Fruit fly (Drosophila melanogaster) whole organism, embryonic: Measurements from ENCODE around the gene CG4629.

ENCODE experiments used
- Atf3 ChIP-seq: fragments of 200-800 bp; sonication (Bioruptor generic); optimal IDR thresholded peaks from 3 replicates; lab custom pipeline; 2016; ENCODE audit warnings: missing biosample characterization, missing genetic modification characterization
- CG11247 ChIP-seq: fragments of 200-800 bp; sonication (Bioruptor generic); IDR thresholded peaks from 2 replicates; pipeline ENCODE4 v1.3.6; 2022; ENCODE audit warnings: missing biosample characterization, missing genetic modification characterization
- CG11696 ChIP-seq: fragments of 200-800 bp; sonication (Bioruptor generic); IDR thresholded peaks from 2 replicates; pipeline ENCODE4 v1.3.6; 2022; ENCODE audit warnings: missing biosample characterization, missing genetic modification characterization
- CG1233 ChIP-seq: fragments of 200-800 bp; sonication (Bioruptor generic); optimal IDR thresholded peaks from 4 replicates; lab custom pipeline; 2018; ENCODE audit warnings: missing biosample characterization, mild to moderate bottlenecking, missing genetic modification characterization
- CG12769 ChIP-seq: fragments of 200-800 bp; sonication (Bioruptor generic); optimal IDR thresholded peaks from 2 replicates; lab custom pipeline; 2019; ENCODE audit warnings: missing biosample characterization, mild to moderate bottlenecking, missing genetic modification characterization, moderate library complexity
- CG14667 ChIP-seq: fragments of 200-800 bp; sonication (Bioruptor generic); IDR thresholded peaks from 2 replicates; pipeline ENCODE4 v1.3.6; 2022; ENCODE audit warnings: missing biosample characterization, missing genetic modification characterization
- CG14710 ChIP-seq: fragments of 200-800 bp; sonication (Bioruptor generic); optimal IDR thresholded peaks from 3 replicates; lab custom pipeline; 2019; ENCODE audit warnings: missing biosample characterization, mild to moderate bottlenecking, missing genetic modification characterization, moderate library complexity
- CG14860 ChIP-seq: fragments of 200-800 bp; sonication (Bioruptor generic); IDR thresholded peaks from 3 replicates; pipeline ENCODE4 v1.3.6; 2022; ENCODE audit warnings: missing biosample characterization, missing genetic modification characterization; ENCODE audit not compliant: partially characterized antibody
- CG1647 ChIP-seq: fragments of 200-800 bp; sonication (Bioruptor generic); optimal IDR thresholded peaks from 3 replicates; lab custom pipeline; 2016; ENCODE audit warnings: missing biosample characterization, missing genetic modification characterization
- CG17361 ChIP-seq: fragments of 200-800 bp; sonication (Bioruptor generic); IDR thresholded peaks from 3 replicates; pipeline ENCODE4 v1.3.6; 2022; ENCODE audit warnings: missing biosample characterization, missing genetic modification characterization
- CG18599 ChIP-seq: fragments of 200-800 bp; sonication (Bioruptor generic); optimal IDR thresholded peaks from 3 replicates; lab custom pipeline; 2017; ENCODE audit warnings: missing biosample characterization, missing genetic modification characterization, mild to moderate bottlenecking, moderate library complexity, missing genetic modification reagents
- CG2116 ChIP-seq: fragments of 200-800 bp; sonication (Bioruptor generic); optimal IDR thresholded peaks from 3 replicates; lab custom pipeline; 2018; ENCODE audit warnings: missing biosample characterization, mild to moderate bottlenecking, missing genetic modification characterization
- CG2712 ChIP-seq: fragments of 200-800 bp; optimal IDR thresholded peaks from 3 replicates; lab custom pipeline; 2019; ENCODE audit warnings: missing biosample characterization, mild to moderate bottlenecking, missing genetic modification characterization, moderate library complexity
- CG2889 ChIP-seq: fragments of 200-800 bp; sonication (Bioruptor generic); IDR thresholded peaks from 3 replicates; pipeline ENCODE4 v1.3.6; 2022; ENCODE audit warnings: missing biosample characterization, missing genetic modification characterization
- CG30431 ChIP-seq: fragments of 200-800 bp; sonication (Bioruptor generic); optimal IDR thresholded peaks from 2 replicates; lab custom pipeline; 2017; ENCODE audit warnings: missing biosample characterization, missing genetic modification characterization
- CG31365 ChIP-seq: fragments of 200-800 bp; sonication (Bioruptor generic); optimal IDR thresholded peaks from 2 replicates; lab custom pipeline; 2018; ENCODE audit warnings: missing biosample characterization, mild to moderate bottlenecking, missing genetic modification characterization
- CG4360 ChIP-seq: fragments of 200-800 bp; sonication (Bioruptor generic); IDR thresholded peaks from 2 replicates; pipeline ENCODE4 v1.3.6; 2022; ENCODE audit warnings: missing biosample characterization, missing genetic modification characterization
- CG4730 ChIP-seq: fragments of 200-800 bp; sonication (Bioruptor generic); IDR thresholded peaks from 2 replicates; pipeline ENCODE4 v1.3.6; 2022; ENCODE audit warnings: missing biosample characterization, missing genetic modification characterization
- CG6272 ChIP-seq: fragments of 200-800 bp; sonication (Bioruptor generic); IDR thresholded peaks from 2 replicates; pipeline ENCODE4 v1.3.6; 2022; ENCODE audit warnings: missing biosample characterization, missing genetic modification characterization
- CG6791 ChIP-seq: fragments of 200-800 bp; sonication (Bioruptor generic); IDR thresholded peaks from 3 replicates; pipeline ENCODE4 v1.3.6; 2022; ENCODE audit warnings: missing biosample characterization, missing genetic modification characterization; ENCODE audit not compliant: partially characterized antibody
- CG8765 ChIP-seq: fragments of 200-800 bp; sonication (Bioruptor generic); IDR thresholded peaks from 2 replicates; pipeline ENCODE4 v1.3.6; 2022; ENCODE audit warnings: missing biosample characterization, missing genetic modification characterization
- CoRest ChIP-seq: fragments of 200-800 bp; sonication (Bioruptor generic); optimal IDR thresholded peaks from 3 replicates; lab custom pipeline; 2018; ENCODE audit warnings: missing biosample characterization, mild to moderate bottlenecking, missing genetic modification characterization, moderate library complexity
- Dp ChIP-seq: fragments of 200-800 bp; sonication (Bioruptor generic); optimal IDR thresholded peaks from 2 replicates; lab custom pipeline; 2018; ENCODE audit warnings: missing biosample characterization, mild to moderate bottlenecking, missing genetic modification characterization, moderate library complexity
- GATAe ChIP-seq: fragments of 200-800 bp; sonication (Bioruptor generic); conservative IDR thresholded peaks from 2 replicates; pipeline ENCODE4 v1.3.6; 2022; ENCODE audit warnings: missing biosample characterization, missing genetic modification characterization
- HLH4C ChIP-seq: fragments of 200-800 bp; sonication (Bioruptor generic); IDR thresholded peaks from 3 replicates; pipeline ENCODE4 v1.3.6; 2022; ENCODE audit warnings: missing biosample characterization, missing genetic modification characterization; ENCODE audit not compliant: partially characterized antibody
- HmgZ ChIP-seq: fragments of 200-800 bp; sonication (Bioruptor generic); optimal IDR thresholded peaks from 2 replicates; lab custom pipeline; 2018; ENCODE audit warnings: missing biosample characterization, mild to moderate bottlenecking, missing genetic modification characterization
- Hsf ChIP-seq: fragments of 200-800 bp; sonication (Bioruptor generic); optimal IDR thresholded peaks from 3 replicates; lab custom pipeline; 2016; ENCODE audit warnings: missing biosample characterization, missing genetic modification characterization
- Jarid2 ChIP-seq: fragments of 200-800 bp; sonication (Bioruptor generic); optimal IDR thresholded peaks from 3 replicates; lab custom pipeline; 2017; ENCODE audit warnings: mild to moderate bottlenecking, missing biosample characterization, missing genetic modification reagents, missing genetic modification characterization
- MBD-R2 ChIP-seq: fragments of 200-800 bp; sonication (Bioruptor generic); IDR thresholded peaks from 2 replicates; pipeline ENCODE4 v1.3.6; 2022; ENCODE audit warnings: missing biosample characterization, missing genetic modification characterization
- Max ChIP-seq: fragments of 200-800 bp; sonication (Bioruptor generic); optimal IDR thresholded peaks from 2 replicates; lab custom pipeline; 2016; ENCODE audit warnings: missing biosample characterization, mild to moderate bottlenecking, missing genetic modification characterization
- Meics ChIP-seq: fragments of 200-800 bp; sonication (Bioruptor generic); optimal IDR thresholded peaks from 2 replicates; lab custom pipeline; 2017; ENCODE audit warnings: missing biosample characterization, mild to moderate bottlenecking, missing genetic modification characterization
- NFAT ChIP-seq: fragments of 200-800 bp; sonication (Bioruptor generic); IDR thresholded peaks from 2 replicates; pipeline ENCODE4 v1.3.6; 2022; ENCODE audit warnings: missing biosample characterization, missing genetic modification characterization
- NfI ChIP-seq: fragments of 200-800 bp; sonication (Bioruptor generic); optimal IDR thresholded peaks from 3 replicates; lab custom pipeline; 2018; ENCODE audit warnings: missing biosample characterization, mild to moderate bottlenecking, missing genetic modification characterization, moderate library complexity
- Oaz ChIP-seq: fragments of 200-800 bp; sonication (Bioruptor generic); IDR thresholded peaks from 2 replicates; pipeline ENCODE4 v1.3.6; 2022; ENCODE audit warnings: missing biosample characterization, missing genetic modification characterization
- Side ChIP-seq: fragments of 200-800 bp; sonication (Bioruptor generic); optimal IDR thresholded peaks from 2 replicates; lab custom pipeline; 2016; ENCODE audit warnings: missing biosample characterization, missing genetic modification characterization
- Ssrp ChIP-seq: fragments of 200-800 bp; sonication (Bioruptor generic); optimal IDR thresholded peaks from 2 replicates; lab custom pipeline; 2018; ENCODE audit warnings: missing biosample characterization, mild to moderate bottlenecking, missing genetic modification characterization, moderate library complexity
- Stat92E ChIP-seq, 3 experiments: fragments of >200 bp in 2 of 3; fragments of 200-800 bp in 1 of 3; sonication (Bioruptor generic) in 1 of 3; optimal IDR thresholded peaks; 2 replicates each; lab custom pipeline; 2017 to 2019; ENCODE audit warnings: missing biosample characterization in 3 of 3, missing genetic modification characterization in 3 of 3, mild to moderate bottlenecking in 1 of 3, moderate library complexity in 1 of 3
- ato ChIP-seq: fragments of 200-800 bp; sonication (Bioruptor generic); IDR thresholded peaks from 2 replicates; pipeline ENCODE4 v1.3.6; 2022; ENCODE audit warnings: missing biosample characterization, missing genetic modification characterization; ENCODE audit not compliant: partially characterized antibody
- cad ChIP-seq: fragments of >200 bp; optimal IDR thresholded peaks from 2 replicates; lab custom pipeline; 2017; ENCODE audit warnings: missing biosample characterization, missing genetic modification characterization
- dm ChIP-seq: fragments of 200-800 bp; sonication (Bioruptor generic); optimal IDR thresholded peaks from 3 replicates; lab custom pipeline; 2016; ENCODE audit warnings: missing biosample characterization, missing genetic modification characterization
- fd102C ChIP-seq: fragments of 200-800 bp; sonication (Bioruptor generic); optimal IDR thresholded peaks from 2 replicates; lab custom pipeline; 2018; ENCODE audit warnings: missing biosample characterization, mild to moderate bottlenecking, missing genetic modification characterization, moderate library complexity
- grn ChIP-seq: fragments of 200-800 bp; sonication (Bioruptor generic); optimal IDR thresholded peaks from 3 replicates; lab custom pipeline; 2017; ENCODE audit warnings: missing biosample characterization, missing genetic modification characterization
- knrl ChIP-seq: fragments of 200-800 bp; sonication (Bioruptor generic); IDR thresholded peaks from 3 replicates; pipeline ENCODE4 v1.3.6; 2022; ENCODE audit warnings: missing biosample characterization, missing genetic modification characterization; ENCODE audit not compliant: partially characterized antibody
- otp ChIP-seq: fragments of 200-800 bp; sonication (Bioruptor generic); IDR thresholded peaks from 3 replicates; pipeline ENCODE4, ENCODE4 v1.3.6; 2022; ENCODE audit warnings: missing biosample characterization, missing genetic modification characterization
- psq ChIP-seq: fragments of 200-800 bp; sonication (Bioruptor generic); optimal IDR thresholded peaks from 2 replicates; lab custom pipeline; 2017; ENCODE audit warnings: missing biosample characterization, missing genetic modification characterization
- scrt ChIP-seq: fragments of 200-800 bp; sonication (Bioruptor generic); optimal IDR thresholded peaks from 2 replicates; lab custom pipeline; 2018; ENCODE audit warnings: missing biosample characterization, mild to moderate bottlenecking, missing genetic modification characterization, moderate library complexity
- sima ChIP-seq: fragments of 200-800 bp; sonication (Bioruptor generic); optimal IDR thresholded peaks from 2 replicates; lab custom pipeline; 2016; ENCODE audit warnings: missing biosample characterization, missing genetic modification characterization
- toy ChIP-seq: fragments of 200-800 bp; sonication (Bioruptor generic); IDR thresholded peaks from 2 replicates; pipeline ENCODE4 v1.3.6; 2022; ENCODE audit warnings: missing biosample characterization, missing genetic modification characterization
- twi ChIP-seq: fragments of 200-800 bp; optimal IDR thresholded peaks from 2 replicates; lab custom pipeline; 2019; ENCODE audit warnings: missing biosample characterization, mild to moderate bottlenecking, missing genetic modification characterization, moderate library complexity

The CG4629 gene

dm6 chr2L:1074180-1074864 is 28.0 kb downstream of the CG4629 start (continued):
- TF ChIP-seq MBD-R2 (GFP tag; lab: Robert Waterston, UW): 0 out of 2 replicates have a peak, but pooled peaks have one; percentile 15
- TF ChIP-seq Side (GFP tag; lab: Kevin White, UChicago): peak; percentile 64
- TF ChIP-seq NfI: peak; percentile 68
- TF ChIP-seq ato: no peak
- peak; percentile 84 for TF ChIP-seq CG18599
- peak; percentile 42 for TF ChIP-seq Jarid2 (GFP tag; lab: Kevin White, UChicago)
- TF ChIP-seq fd102C (GFP tag; lab: Kevin White, UChicago): no peak
- TF ChIP-seq CG1233: peak; percentile 66
- TF ChIP-seq CG11247: 0 out of 2 replicates have a peak, but pooled peaks have one; percentile 29
- TF ChIP-seq GATAe (GFP tag; lab: Robert Waterston, UW): no peak
- TF ChIP-seq grn (GFP tag; lab: Kevin White, UChicago): no peak
- peak; percentile 54; the same call in 1 of the 3 replicates for TF ChIP-seq CG2889 (GFP tag; lab: Robert Waterston, UW)
- no peak for TF ChIP-seq Oaz (GFP tag; lab: Robert Waterston, UW)
- peak; percentile 82 for TF ChIP-seq CG12769 (tag; lab: Kevin White, UChicago)
- TF ChIP-seq sima (GFP tag; lab: Kevin White, UChicago): peak; percentile 16
- TF ChIP-seq CG2116 (GFP tag; lab: Kevin White, UChicago): peak; percentile 29
- peak; percentile 79 for TF ChIP-seq CG4360 (GFP tag; lab: Robert Waterston, UW)
- no peak for TF ChIP-seq CG14860 (GFP tag; lab: Robert Waterston, UW)
- peak; percentile 51 for TF ChIP-seq CG30431 (GFP tag; lab: Kevin White, UChicago)
- peak; percentile 95 for TF ChIP-seq CG11696
- peak; percentile 61 for TF ChIP-seq Meics (GFP tag; lab: Kevin White, UChicago)
- TF ChIP-seq CG14710: peak; percentile 85
- no peak for TF ChIP-seq cad
- peak; percentile 80 for TF ChIP-seq Ssrp (tag; lab: Kevin White, UChicago)
- no peak for TF ChIP-seq Dp (GFP tag; lab: Kevin White, UChicago)
- TF ChIP-seq CG2712 (tag; lab: Kevin White, UChicago): peak; percentile 93
- 0 out of 3 replicates have a peak, but pooled peaks have one; percentile 60 for TF ChIP-seq otp
- peak in 1 of 3 experiments; percentile 70 for TF ChIP-seq Stat92E (GFP tag; optimal IDR thresholded peaks at IDR 0.05; lab: Kevin White, UChicago)
- TF ChIP-seq CG31365 (tag; lab: Kevin White, UChicago): peak; percentile 69
- peak; percentile 87 for TF ChIP-seq CoRest
- TF ChIP-seq CG1647 (GFP tag; lab: Kevin White, UChicago): no peak
- TF ChIP-seq toy (GFP tag; lab: Robert Waterston, UW): no peak
- TF ChIP-seq HLH4C (GFP tag; lab: Robert Waterston, UW): no peak
- no peak; the same call in 1 of the 2 replicates for TF ChIP-seq CG8765 (GFP tag; lab: Robert Waterston, UW)
- peak; percentile 66 for TF ChIP-seq CG14667 (GFP tag; lab: Robert Waterston, UW)
- TF ChIP-seq dm (GFP tag; lab: Kevin White, UChicago): peak; percentile 51
- TF ChIP-seq CG6272 (GFP tag; lab: Robert Waterston, UW): no peak
- peak; percentile 58 for TF ChIP-seq HmgZ (tag; lab: Kevin White, UChicago)
- TF ChIP-seq Hsf: peak; percentile 79
- peak; percentile 91 for TF ChIP-seq CG17361 (GFP tag; lab: Robert Waterston, UW)
- peak; percentile 53 for TF ChIP-seq psq (GFP tag; lab: Kevin White, UChicago)
- no peak for TF ChIP-seq CG6791 (GFP tag; lab: Robert Waterston, UW)
- no peak for TF ChIP-seq NFAT (GFP tag; lab: Robert Waterston, UW)
- TF ChIP-seq knrl (GFP tag; lab: Robert Waterston, UW): no peak
- peak; percentile 69 for TF ChIP-seq Max (GFP tag; lab: Kevin White, UChicago)
- TF ChIP-seq scrt (GFP tag; lab: Kevin White, UChicago): peak; percentile 59
- TF ChIP-seq twi (tag; lab: Kevin White, UChicago): peak; percentile 74
- peak; percentile 63 for TF ChIP-seq CG4730 (GFP tag; lab: Robert Waterston, UW)
- peak; percentile 70 for TF ChIP-seq Atf3 (GFP tag; lab: Kevin White, UChicago)
